Fruit fly (Drosophila melanogaster) whole organism, embryonic: ENCODE measurements around the gene CG6867.

Source experiments
- Bgb ChIP-seq: fragments of 200-800 bp; sonication (Bioruptor generic); IDR thresholded peaks from 2 replicates; pipeline ENCODE4 v1.3.6; 2022; ENCODE audit warnings: missing biosample characterization, missing genetic modification characterization; ENCODE audit not compliant: partially characterized antibody
- CG11093 ChIP-seq: fragments of 200-800 bp; sonication (Bioruptor generic); IDR thresholded peaks from 3 replicates; pipeline ENCODE4 v1.3.6; 2022; ENCODE audit warnings: missing biosample characterization, missing genetic modification characterization
- CG11560 ChIP-seq: fragments of 200-800 bp; sonication (Bioruptor generic); IDR thresholded peaks from 3 replicates; pipeline ENCODE4 v1.3.6; 2022; ENCODE audit warnings: missing biosample characterization, missing genetic modification characterization
- CG11723 ChIP-seq: fragments of 200-800 bp; sonication (Bioruptor generic); optimal IDR thresholded peaks from 2 replicates; lab custom pipeline; 2017; ENCODE audit warnings: missing biosample characterization, mild to moderate bottlenecking, missing genetic modification characterization
- CG14050 ChIP-seq: fragments of 200-800 bp; sonication (Bioruptor generic); IDR thresholded peaks from 3 replicates; pipeline ENCODE4 v1.3.6; 2022; ENCODE audit warnings: missing biosample characterization, missing genetic modification characterization
- CG1529 ChIP-seq: fragments of 200-800 bp; sonication (Bioruptor generic); optimal IDR thresholded peaks from 3 replicates; lab custom pipeline; 2018; ENCODE audit warnings: missing biosample characterization, missing genetic modification characterization
- CG15514 ChIP-seq: fragments of 200-800 bp; sonication (Bioruptor generic); optimal IDR thresholded peaks from 3 replicates; lab custom pipeline; 2017; ENCODE audit warnings: missing biosample characterization, missing genetic modification characterization, mild to moderate bottlenecking, moderate library complexity, missing genetic modification reagents
- CG1603 ChIP-seq: fragments of 200-800 bp; sonication (Bioruptor generic); optimal IDR thresholded peaks from 2 replicates; lab custom pipeline; 2019; ENCODE audit warnings: missing biosample characterization, mild to moderate bottlenecking, missing genetic modification characterization, moderate library complexity
- CG16779 ChIP-seq: fragments of 200-800 bp; sonication (Bioruptor generic); IDR thresholded peaks from 2 replicates; pipeline ENCODE4 v1.3.6; 2022; ENCODE audit warnings: missing biosample characterization, missing genetic modification characterization
- CG16815 ChIP-seq: fragments of 200-800 bp; sonication (Bioruptor generic); optimal IDR thresholded peaks from 3 replicates; lab custom pipeline; 2017; ENCODE audit warnings: missing biosample characterization, mild to moderate bottlenecking, missing genetic modification characterization
- CG17361 ChIP-seq: fragments of 200-800 bp; sonication (Bioruptor generic); IDR thresholded peaks from 3 replicates; pipeline ENCODE4 v1.3.6; 2022; ENCODE audit warnings: missing biosample characterization, missing genetic modification characterization
- CG17568 ChIP-seq: fragments of 200-800 bp; sonication (Bioruptor generic); optimal IDR thresholded peaks from 2 replicates; lab custom pipeline; 2018; ENCODE audit warnings: missing biosample characterization, mild to moderate bottlenecking, missing genetic modification characterization, moderate library complexity
- CG2129 ChIP-seq: fragments of 200-800 bp; sonication (Bioruptor generic); IDR thresholded peaks from 2 replicates; pipeline ENCODE4 v1.3.6; 2022; ENCODE audit warnings: missing biosample characterization, missing genetic modification characterization; ENCODE audit not compliant: partially characterized antibody
- CG30431 ChIP-seq: fragments of 200-800 bp; sonication (Bioruptor generic); optimal IDR thresholded peaks from 2 replicates; lab custom pipeline; 2017; ENCODE audit warnings: missing biosample characterization, missing genetic modification characterization
- CG32532 ChIP-seq: fragments of 200-800 bp; sonication (Bioruptor generic); IDR thresholded peaks from 2 replicates; pipeline ENCODE4 v1.3.6; 2022; ENCODE audit warnings: missing biosample characterization, missing genetic modification characterization
- CG34376 ChIP-seq: fragments of 200-800 bp; sonication (Bioruptor generic); optimal IDR thresholded peaks from 2 replicates; lab custom pipeline; 2018; ENCODE audit warnings: missing biosample characterization, mild to moderate bottlenecking, missing genetic modification characterization
- CG34422 ChIP-seq: fragments of 200-800 bp; sonication (Bioruptor generic); IDR thresholded peaks from 3 replicates; pipeline ENCODE4 v1.3.6; 2022; ENCODE audit warnings: missing biosample characterization, missing genetic modification characterization
- CG3847 ChIP-seq: fragments of 200-800 bp; sonication (Bioruptor generic); IDR thresholded peaks from 2 replicates; pipeline ENCODE4 v1.3.6; 2022; ENCODE audit warnings: missing biosample characterization, missing genetic modification characterization
- CG5245 ChIP-seq: fragments of 200-800 bp; sonication (Bioruptor generic); optimal IDR thresholded peaks from 3 replicates; lab custom pipeline; 2016; ENCODE audit warnings: missing biosample characterization, missing genetic modification characterization
- CG6175 ChIP-seq: fragments of 200-800 bp; sonication (Bioruptor generic); IDR thresholded peaks from 3 replicates; pipeline ENCODE4 v1.3.6; 2022; ENCODE audit warnings: missing biosample characterization, missing genetic modification characterization
- CG6654 ChIP-seq: fragments of 200-800 bp; sonication (Bioruptor generic); optimal IDR thresholded peaks from 2 replicates; lab custom pipeline; 2017; ENCODE audit warnings: missing biosample characterization, mild to moderate bottlenecking, missing genetic modification characterization
- CG6765 ChIP-seq: fragments of 200-800 bp; sonication (Bioruptor generic); optimal IDR thresholded peaks from 3 replicates; lab custom pipeline; 2017; ENCODE audit warnings: missing biosample characterization, mild to moderate bottlenecking, missing genetic modification characterization
- CG6813 ChIP-seq: fragments of 200-800 bp; sonication (Bioruptor generic); optimal IDR thresholded peaks from 2 replicates; lab custom pipeline; 2017; ENCODE audit warnings: missing biosample characterization, missing genetic modification characterization, mild to moderate bottlenecking, moderate library complexity, missing genetic modification reagents
- CG7745 ChIP-seq: fragments of 200-800 bp; sonication (Bioruptor generic); optimal IDR thresholded peaks from 2 replicates; lab custom pipeline; 2018; ENCODE audit warnings: missing biosample characterization, mild to moderate bottlenecking, missing genetic modification characterization, moderate library complexity
- CG8089 ChIP-seq: fragments of 200-800 bp; sonication (Bioruptor generic); optimal IDR thresholded peaks from 3 replicates; lab custom pipeline; 2016; ENCODE audit warnings: missing biosample characterization, missing genetic modification characterization
- Deaf1 ChIP-seq: fragments of 200-800 bp; optimal IDR thresholded peaks from 3 replicates; lab custom pipeline; 2019; ENCODE audit warnings: missing biosample characterization, mild to moderate bottlenecking, missing genetic modification characterization, moderate library complexity
- Hr3 ChIP-seq: fragments of 200-800 bp; sonication (Bioruptor generic); optimal IDR thresholded peaks from 3 replicates; lab custom pipeline; 2016; ENCODE audit warnings: missing biosample characterization, missing genetic modification characterization
- Hr39 ChIP-seq: fragments of >200 bp; optimal IDR thresholded peaks from 2 replicates; lab custom pipeline; 2017
- MESR4 ChIP-seq: fragments of 200-800 bp; sonication (Bioruptor generic); optimal IDR thresholded peaks from 2 replicates; lab custom pipeline; 2018; ENCODE audit warnings: missing biosample characterization, mild to moderate bottlenecking, missing genetic modification characterization, moderate library complexity
- NFAT ChIP-seq: fragments of 200-800 bp; sonication (Bioruptor generic); IDR thresholded peaks from 2 replicates; pipeline ENCODE4 v1.3.6; 2022; ENCODE audit warnings: missing biosample characterization, missing genetic modification characterization
- PHDP ChIP-seq: fragments of 200-800 bp; sonication (Bioruptor generic); optimal IDR thresholded peaks from 3 replicates; lab custom pipeline; 2018; ENCODE audit warnings: missing biosample characterization, mild to moderate bottlenecking, missing genetic modification characterization, moderate library complexity
- Rx ChIP-seq: fragments of 200-800 bp; sonication (Bioruptor generic); IDR thresholded peaks from 2 replicates; pipeline ENCODE4 v1.3.6; 2022; ENCODE audit warnings: missing biosample characterization, missing genetic modification characterization
- Scr ChIP-seq: fragments of 200-800 bp; sonication (Bioruptor generic); IDR thresholded peaks from 2 replicates; pipeline ENCODE4 v1.3.6; 2022; ENCODE audit warnings: missing biosample characterization, missing genetic modification characterization; ENCODE audit not compliant: partially characterized antibody
- Sox100B ChIP-seq: fragments of 200-800 bp; sonication (Bioruptor generic); optimal IDR thresholded peaks from 3 replicates; lab custom pipeline; 2018; ENCODE audit warnings: missing biosample characterization, mild to moderate bottlenecking, missing genetic modification characterization
- Tbp ChIP-seq: fragments of >200 bp; optimal IDR thresholded peaks from 2 replicates; lab custom pipeline; 2018; ENCODE audit warnings: missing biosample characterization, missing genetic modification characterization
- Usf ChIP-seq: fragments of 200-800 bp; sonication (Bioruptor generic); optimal IDR thresholded peaks from 2 replicates; lab custom pipeline; 2017; ENCODE audit warnings: missing genotype, missing biosample characterization, missing genetic modification characterization
- cad ChIP-seq: fragments of >200 bp; optimal IDR thresholded peaks from 2 replicates; lab custom pipeline; 2017; ENCODE audit warnings: missing biosample characterization, missing genetic modification characterization
- disco-r ChIP-seq: fragments of 200-800 bp; sonication (Bioruptor generic); optimal IDR thresholded peaks from 2 replicates; lab custom pipeline; 2016; ENCODE audit warnings: missing biosample characterization, missing genetic modification characterization
- ewg ChIP-seq: fragments of 200-800 bp; sonication (Bioruptor generic); optimal IDR thresholded peaks from 3 replicates; lab custom pipeline; 2017; ENCODE audit warnings: mild to moderate bottlenecking, missing biosample characterization, missing genetic modification reagents, missing genetic modification characterization
- gcm ChIP-seq: fragments of 200-800 bp; sonication (Bioruptor generic); optimal IDR thresholded peaks from 2 replicates; lab custom pipeline; 2019; ENCODE audit warnings: missing biosample characterization, mild to moderate bottlenecking, missing genetic modification characterization, moderate library complexity
- gt ChIP-seq: fragments of 200-800 bp; sonication (Bioruptor generic); IDR thresholded peaks from 2 replicates; pipeline ENCODE4 v1.3.6; 2022; ENCODE audit warnings: missing biosample characterization, missing genetic modification characterization
- h ChIP-seq: fragments of >200 bp; optimal IDR thresholded peaks from 2 replicates; lab custom pipeline; 2017
- kni ChIP-seq: fragments of 200-800 bp; sonication (Bioruptor generic); optimal IDR thresholded peaks from 3 replicates; lab custom pipeline; 2017; ENCODE audit warnings: mild to moderate bottlenecking, missing biosample characterization, missing genetic modification reagents, missing genetic modification characterization
- prd ChIP-seq, 3 experiments: fragments of >200 bp in 2 of 3; fragments of 200-800 bp in 1 of 3; sonication (Bioruptor generic) in 1 of 3; optimal IDR thresholded peaks in 2 of 3; IDR thresholded peaks in 1 of 3; 2 replicates in 2 of 3; 3 replicates in 1 of 3; pipeline versions ENCODE4 v1.3.6 to Lab custom; 2017 to 2022; ENCODE audit warnings: missing biosample characterization in 1 of 3, missing genetic modification characterization in 1 of 3
- sens ChIP-seq: fragments of 200-800 bp; sonication (Bioruptor generic); peaks from one replicate; lab custom pipeline; 2016; ENCODE audit warnings: missing biosample characterization, missing genetic modification characterization
- sim ChIP-seq: fragments of 200-800 bp; sonication (Bioruptor generic); IDR thresholded peaks from 2 replicates; pipeline ENCODE4 v1.3.6; 2022; ENCODE audit warnings: missing biosample characterization, missing genetic modification characterization
- sisA ChIP-seq: fragments of 200-800 bp; sonication (Bioruptor generic); IDR thresholded peaks from 2 replicates; pipeline ENCODE4 v1.3.6; 2022; ENCODE audit warnings: missing biosample characterization, missing genetic modification characterization
- tgo ChIP-seq: fragments of 200-800 bp; sonication (Bioruptor generic); IDR thresholded peaks from 3 replicates; pipeline ENCODE4 v1.3.6; 2022; ENCODE audit warnings: missing biosample characterization, missing genetic modification characterization
- tio ChIP-seq: fragments of 200-800 bp; sonication (Bioruptor generic); optimal IDR thresholded peaks from 2 replicates; lab custom pipeline; 2017; ENCODE audit warnings: missing biosample characterization, missing genetic modification characterization, inconsistent platforms
- tup ChIP-seq: fragments of 200-800 bp; sonication (Bioruptor generic); optimal IDR thresholded peaks from 2 replicates; lab custom pipeline; 2016; ENCODE audit warnings: missing biosample characterization, mild to moderate bottlenecking, missing genetic modification characterization, moderate library complexity
- z ChIP-seq: fragments of 200-800 bp; sonication (Bioruptor generic); IDR thresholded peaks from 3 replicates; pipeline ENCODE4 v1.3.6; 2022; ENCODE audit warnings: missing biosample characterization, missing genetic modification characterization
- zfh2 ChIP-seq: fragments of 200-800 bp; sonication (Bioruptor generic); optimal IDR thresholded peaks from 2 replicates; lab custom pipeline; 2016; ENCODE audit warnings: missing biosample characterization, missing genetic modification characterization

Gene CG6867

dm6 chrX:18023615-18024163 is at the start of gene CG6867 (continued):
- no peak for TF ChIP-seq kni (GFP tag; lab: Kevin White, UChicago)
- TF ChIP-seq CG7745, result no peak
- no peak for TF ChIP-seq sisA
- no peak for TF ChIP-seq CG6765 (GFP tag; lab: Kevin White, UChicago)
- TF ChIP-seq CG14050, result no peak
- 0 out of 2 replicates have a peak, but pooled peaks have one; percentile 16 for TF ChIP-seq CG32532 (GFP tag; lab: Robert Waterston, UW)
- TF ChIP-seq Deaf1, result peak; percentile 71
- TF ChIP-seq cad, result no peak
- no peak for TF ChIP-seq PHDP (tag; lab: Kevin White, UChicago)
- no peak for TF ChIP-seq Rx (GFP tag; lab: Robert Waterston, UW)
- no peak for TF ChIP-seq CG11093 (GFP tag; lab: Robert Waterston, UW)
- no peak for TF ChIP-seq tio (GFP tag; lab: Kevin White, UChicago)
- no peak for TF ChIP-seq Scr (GFP tag; lab: Robert Waterston, UW)
- no peak for TF ChIP-seq tup
- TF ChIP-seq CG16779 (GFP tag; lab: Robert Waterston, UW), result 0 out of 2 replicates have a peak, but pooled peaks have one; percentile 44
- no peak for TF ChIP-seq NFAT (GFP tag; lab: Robert Waterston, UW)
- 0 out of 3 replicates have a peak, but pooled peaks have one; percentile 18 for TF ChIP-seq CG34422 (GFP tag; lab: Robert Waterston, UW)
- no peak for TF ChIP-seq CG6813 (GFP tag; lab: Kevin White, UChicago)
- TF ChIP-seq Usf (GFP tag; lab: Kevin White, UChicago), result no peak
- peak; percentile 74 for TF ChIP-seq gcm
- no peak for TF ChIP-seq CG6175 (GFP tag; lab: Robert Waterston, UW)
- TF ChIP-seq CG30431 (GFP tag; lab: Kevin White, UChicago), result no peak
- TF ChIP-seq gt (GFP tag; lab: Robert Waterston, UW), result no peak
- no peak for TF ChIP-seq h (lab: Kevin White, UChicago)
- no peak for TF ChIP-seq MESR4 (GFP tag; lab: Kevin White, UChicago)
- TF ChIP-seq Sox100B (GFP tag; lab: Kevin White, UChicago), result no peak
- TF ChIP-seq CG2129 (GFP tag; lab: Robert Waterston, UW), result no peak
- TF ChIP-seq CG17361 (GFP tag; lab: Robert Waterston, UW), result no peak
- no peak for TF ChIP-seq CG16815 (GFP tag; lab: Kevin White, UChicago)
- TF ChIP-seq CG5245, result no peak
- no peak for TF ChIP-seq Hr3 (GFP tag; lab: Kevin White, UChicago)
- TF ChIP-seq CG11723 (GFP tag; lab: Kevin White, UChicago), result no peak
- no peak for TF ChIP-seq prd (optimal IDR thresholded peaks at IDR 0.05; lab: Kevin White, UChicago)
- TF ChIP-seq prd (GFP tag; IDR thresholded peaks at IDR 0.05; lab: Robert Waterston, UW), result no peak
- TF ChIP-seq Hr39 (lab: Kevin White, UChicago), result no peak
- no peak for TF ChIP-seq sim (GFP tag; lab: Robert Waterston, UW)
- no peak for TF ChIP-seq zfh2 (GFP tag; lab: Kevin White, UChicago)
- TF ChIP-seq CG11560 (tag; lab: Robert Waterston, UW), result no peak
- no peak for TF ChIP-seq CG17568 (GFP tag; lab: Kevin White, UChicago)
- TF ChIP-seq Tbp, result no peak
- TF ChIP-seq CG15514 (GFP tag; lab: Kevin White, UChicago), result no peak
- TF ChIP-seq CG3847 (GFP tag; lab: Robert Waterston, UW), result no peak
- TF ChIP-seq z (GFP tag; lab: Robert Waterston, UW), result no peak
- no peak for TF ChIP-seq CG1603
- TF ChIP-seq sens (GFP tag; lab: Kevin White, UChicago), result no peak
- TF ChIP-seq ewg, result peak; percentile 54
- TF ChIP-seq disco-r (GFP tag; lab: Kevin White, UChicago), result no peak
- no peak; the same call in 1 of the 2 replicates for TF ChIP-seq Bgb
- TF ChIP-seq CG8089, result no peak
- TF ChIP-seq tgo, result no peak
- TF ChIP-seq CG6654 (GFP tag; lab: Kevin White, UChicago), result no peak
- no peak for TF ChIP-seq CG1529
- no peak for TF ChIP-seq CG34376
